Worm (Caenorhabditis elegans) whole organism, mixed stage, embryonic: ENCODE data around the gene vab-1.

Experiments
- blmp-1 ChIP-seq: fragments of 150-350 bp; optimal IDR thresholded peaks from 2 replicates; lab custom pipeline; 2014; ENCODE audit warnings: missing biosample characterization, missing genetic modification characterization
- lin-13 ChIP-seq: fragments of 150-350 bp; optimal IDR thresholded peaks from 2 replicates; lab custom pipeline; 2014; ENCODE audit warnings: missing biosample characterization, missing genetic modification characterization
- unc-62 ChIP-seq: fragments of 150-350 bp; optimal IDR thresholded peaks from 2 replicates; lab custom pipeline; 2014; ENCODE audit warnings: missing biosample characterization, missing genetic modification reagents, missing genetic modification characterization

ce11 chrII:4597441-4597840, 25.6 kb downstream of the vab-1 start:
- TF ChIP-seq unc-62 (GFP tag; lab: Kevin White, UChicago) (no peak), blmp-1 (tag; lab: Kevin White, UChicago) (no peak), lin-13 (tag; lab: Kevin White, UChicago) (no peak)
